Worm (Caenorhabditis elegans): Measurements from ENCODE around the gene sri-31.

- TF ChIP-seq nhr-90 (tag; optimal IDR thresholded peaks at IDR 0.05; ENCODE audit: poor library complexity) = no peak
- TF ChIP-seq fkh-10 (GFP tag; optimal IDR thresholded peaks at IDR 0.05) = no peak
- no peak for TF ChIP-seq ztf-4 (tag; optimal IDR thresholded peaks at IDR 0.05)
- TF ChIP-seq unc-62 (GFP tag; optimal IDR thresholded peaks at IDR 0.05) = no peak
- TF ChIP-seq nhr-28 (tag; optimal IDR thresholded peaks at IDR 0.05) = no peak
- TF ChIP-seq irx-1 (tag; optimal IDR thresholded peaks at IDR 0.05) = no peak
Measured at ce11 chrII:3067896-3068295, 17.1 kb downstream of the sri-31 start.
